In genomic region chrX:16886551-16886950, dm6 we compare ENCODE assay signal across 2 fruit fly cellular contexts.
TF ChIP-seq lines count a peak whose summit lies in the region.

Gene DENR, minus strand, starts transcription at chrX:16886560.
Gene CG4880, plus strand, starts transcription at chrX:16886818.

- TF ChIP-seq CTCF in whole organism, embryonic (GFP tag; optimal IDR thresholded peaks at IDR 0.05; lab: Kevin White, UChicago), result no peak

TF ChIP-seq in whole organism, embryonic, 481 proteins besides CTCF, POLR2A, EP300 and RAD21 (continues in another document):
- no peak for TF ChIP-seq dpn (GFP tag; optimal IDR thresholded peaks at IDR 0.05; lab: Kevin White, UChicago)
- peak; percentile 74 for TF ChIP-seq Dll (GFP tag; IDR thresholded peaks at IDR 0.05; lab: Robert Waterston, UW; ENCODE audit: partially characterized antibody)
- TF ChIP-seq pzg (GFP tag; optimal IDR thresholded peaks at IDR 0.05; lab: Kevin White, UChicago), result peak; percentile 18
- 0 out of 3 replicates have a peak, but pooled peaks have one; percentile 30 for TF ChIP-seq Doc3 (GFP tag; IDR thresholded peaks at IDR 0.05; lab: Robert Waterston, UW; ENCODE audit: partially characterized antibody)
- 0 out of 3 replicates have a peak, but pooled peaks have one; percentile 20 for TF ChIP-seq HLH4C (GFP tag; IDR thresholded peaks at IDR 0.05; lab: Robert Waterston, UW; ENCODE audit: partially characterized antibody)
- TF ChIP-seq Hr39 (optimal IDR thresholded peaks at IDR 0.05; lab: Kevin White, UChicago), result no peak
- no peak for TF ChIP-seq Fer3 (tag; optimal IDR thresholded peaks at IDR 0.05; lab: Kevin White, UChicago)
- TF ChIP-seq CG10267 (tag; optimal IDR thresholded peaks at IDR 0.05; lab: Kevin White, UChicago), result peak; percentile 3
- TF ChIP-seq stwl (tag; optimal IDR thresholded peaks at IDR 0.05; lab: Kevin White, UChicago), result peak; percentile 33
- TF ChIP-seq nmo (GFP tag; optimal IDR thresholded peaks at IDR 0.05; lab: Kevin White, UChicago), result peak; percentile 8
- TF ChIP-seq Fer1 (GFP tag; optimal IDR thresholded peaks at IDR 0.05; lab: Kevin White, UChicago), result no peak
- TF ChIP-seq CG14710 (tag; optimal IDR thresholded peaks at IDR 0.05; lab: Kevin White, UChicago), result peak; percentile 36
- TF ChIP-seq bbx (GFP tag; IDR thresholded peaks at IDR 0.05; lab: Robert Waterston, UW; ENCODE audit: partially characterized antibody), result peak; percentile 34; the same call in 1 of the 2 replicates
- TF ChIP-seq hbn (GFP tag; IDR thresholded peaks at IDR 0.05; lab: Robert Waterston, UW; ENCODE audit: partially characterized antibody), result peak; percentile 42; the same call in 1 of the 2 replicates
- peak; percentile 6 for TF ChIP-seq CG12659 (GFP tag; optimal IDR thresholded peaks at IDR 0.05; lab: Kevin White, UChicago)
- peak; percentile 8 for TF ChIP-seq CG2116 (GFP tag; optimal IDR thresholded peaks at IDR 0.05; lab: Kevin White, UChicago)
- TF ChIP-seq CG16813 (GFP tag; IDR thresholded peaks at IDR 0.05; lab: Robert Waterston, UW; ENCODE audit: partially characterized antibody), result peak; percentile 49; the same call in 2 of the 3 replicates
- TF ChIP-seq trem (tag; optimal IDR thresholded peaks at IDR 0.05; lab: Kevin White, UChicago), result peak; percentile 38
- peak; percentile 55 for TF ChIP-seq gfzf (GFP tag; optimal IDR thresholded peaks at IDR 0.05; lab: Kevin White, UChicago)
- peak; percentile 7; the same call in 1 of the 2 replicates for TF ChIP-seq MBD-R2 (GFP tag; IDR thresholded peaks at IDR 0.05; lab: Robert Waterston, UW)
- TF ChIP-seq YL-1 (GFP tag; optimal IDR thresholded peaks at IDR 0.05; lab: Kevin White, UChicago), result peak; percentile 2
- no peak for TF ChIP-seq HLHmδ (GFP tag; optimal IDR thresholded peaks at IDR 0.05; lab: Kevin White, UChicago)
- TF ChIP-seq CG13287 (GFP tag; IDR thresholded peaks at IDR 0.05; lab: Robert Waterston, UW; ENCODE audit: partially characterized antibody), result peak; percentile 73
- TF ChIP-seq Scr (GFP tag; IDR thresholded peaks at IDR 0.05; lab: Robert Waterston, UW; ENCODE audit: partially characterized antibody), result peak; percentile 66
- peak; percentile 53; the same call in 1 of the 2 replicates for TF ChIP-seq sna (GFP tag; IDR thresholded peaks at IDR 0.05; lab: Robert Waterston, UW; ENCODE audit: partially characterized antibody)
- TF ChIP-seq jumu (GFP tag; optimal IDR thresholded peaks at IDR 0.05; lab: Kevin White, UChicago), result no peak
- no peak for TF ChIP-seq dm (GFP tag; optimal IDR thresholded peaks at IDR 0.05; lab: Kevin White, UChicago)
- TF ChIP-seq inv (GFP tag; IDR thresholded peaks at IDR 0.05; lab: Robert Waterston, UW; ENCODE audit: partially characterized antibody), result peak; percentile 35; the same call in 1 of the 2 replicates
- no peak for TF ChIP-seq ham (GFP tag; IDR thresholded peaks at IDR 0.05; lab: Robert Waterston, UW)
- TF ChIP-seq BEAF-32 (GFP tag; optimal IDR thresholded peaks at IDR 0.05; lab: Kevin White, UChicago), result peak; percentile 74
- TF ChIP-seq CG9797 (GFP tag; optimal IDR thresholded peaks at IDR 0.05; lab: Kevin White, UChicago), result peak; percentile 10
- TF ChIP-seq danr (GFP tag; IDR thresholded peaks at IDR 0.05; lab: Robert Waterston, UW), result no peak
- no peak for TF ChIP-seq sens (GFP tag; lab: Kevin White, UChicago)
- TF ChIP-seq knrl (GFP tag; IDR thresholded peaks at IDR 0.05; lab: Robert Waterston, UW; ENCODE audit: partially characterized antibody), result peak; percentile 49; the same call in 2 of the 3 replicates
- TF ChIP-seq Dp (GFP tag; optimal IDR thresholded peaks at IDR 0.05; lab: Kevin White, UChicago), result peak; percentile 16
- no peak for TF ChIP-seq sug (tag; optimal IDR thresholded peaks at IDR 0.05; lab: Kevin White, UChicago)
- TF ChIP-seq CG3995 (GFP tag; optimal IDR thresholded peaks at IDR 0.05; lab: Kevin White, UChicago), result no peak
- TF ChIP-seq unc-4 (GFP tag; IDR thresholded peaks at IDR 0.05; lab: Robert Waterston, UW; ENCODE audit: partially characterized antibody), result peak; percentile 54; the same call in 1 of the 2 replicates
- TF ChIP-seq usp (GFP tag; optimal IDR thresholded peaks at IDR 0.05; lab: Kevin White, UChicago), result no peak
- no peak for TF ChIP-seq CG15479 (GFP tag; optimal IDR thresholded peaks at IDR 0.05; lab: Kevin White, UChicago)
- TF ChIP-seq CG7372 (GFP tag; IDR thresholded peaks at IDR 0.05; lab: Robert Waterston, UW), result no peak

TF ChIP-seq in whole organism, prepupa, 60 proteins besides CTCF, POLR2A, EP300 and RAD21:
- TF ChIP-seq CG34406 (GFP tag; optimal IDR thresholded peaks at IDR 0.05; lab: Kevin White, UChicago) (no peak), Gug (GFP tag; IDR thresholded peaks at IDR 0.05; lab: Robert Waterston, UW) (no peak), CG16779 (tag; optimal IDR thresholded peaks at IDR 0.05; lab: Kevin White, UChicago) (no peak), Eip78C (GFP tag; lab: Kevin White, UChicago) (peak; percentile 41), OdsH (GFP tag; optimal IDR thresholded peaks at IDR 0.05; lab: Kevin White, UChicago) (no peak), CG15336 (GFP tag; IDR thresholded peaks at IDR 0.05; lab: Robert Waterston, UW) (no peak)
